Worm (Caenorhabditis elegans) whole organism, late embryonic: ENCODE results near the gene bed-2.

Experiments
- K09A11.1 ChIP-seq: sonication (generic microtip); optimal IDR thresholded peaks from 2 replicates; lab custom pipeline; 2017; ENCODE audit warnings: antibody characterized with exemption, mild to moderate bottlenecking, missing genetic modification characterization, missing compliant biosample characterization; ENCODE audit not compliant: insufficient read depth
- ceh-14 ChIP-seq: sonication (generic microtip); optimal IDR thresholded peaks from 2 replicates; lab custom pipeline; 2016; ENCODE audit warnings: missing genotype, missing genetic modification characterization, missing compliant biosample characterization
- ceh-18 ChIP-seq: sonication (generic microtip); optimal IDR thresholded peaks from 2 replicates; lab custom pipeline; 2016; ENCODE audit warnings: missing genetic modification characterization, missing compliant biosample characterization
- ceh-19 ChIP-seq: fragments of 200-800 bp; sonication (Bioruptor generic); optimal IDR thresholded peaks from 2 replicates; lab custom pipeline; 2018; ENCODE audit warnings: mild to moderate bottlenecking, missing genetic modification characterization, missing compliant biosample characterization
- ceh-2 ChIP-seq: sonication (generic microtip); optimal IDR thresholded peaks from 2 replicates; lab custom pipeline; 2016; ENCODE audit warnings: missing genotype, missing genetic modification characterization, missing compliant biosample characterization
- ceh-22 ChIP-seq: sonication (generic microtip); optimal IDR thresholded peaks from 2 replicates; lab custom pipeline; 2017; ENCODE audit warnings: missing biosample characterization, missing genetic modification characterization
- ceh-30 ChIP-seq: fragments of 150-350 bp; optimal IDR thresholded peaks from 2 replicates; lab custom pipeline; 2014; ENCODE audit warnings: missing biosample characterization, missing genetic modification characterization
- ceh-6 ChIP-seq: fragments of 200-800 bp; sonication (Bioruptor generic); optimal IDR thresholded peaks from 2 replicates; lab custom pipeline; 2018; ENCODE audit warnings: mild to moderate bottlenecking, missing genetic modification characterization, missing compliant biosample characterization
- ceh-9 ChIP-seq: sonication (generic microtip); optimal IDR thresholded peaks from 2 replicates; lab custom pipeline; 2016; ENCODE audit warnings: mild to moderate bottlenecking, missing genetic modification characterization, inconsistent platforms, missing compliant biosample characterization
- che-1 ChIP-seq: sonication (generic microtip); optimal IDR thresholded peaks from 2 replicates; lab custom pipeline; 2016; ENCODE audit warnings: mild to moderate bottlenecking, missing genetic modification characterization, missing compliant biosample characterization
- elt-2 ChIP-seq: sonication (generic microtip); optimal IDR thresholded peaks from 2 replicates; lab custom pipeline; 2016; ENCODE audit warnings: missing genetic modification reagents, missing genetic modification characterization, missing compliant biosample characterization
- elt-4 ChIP-seq: sonication (generic microtip); optimal IDR thresholded peaks from 2 replicates; lab custom pipeline; 2016; ENCODE audit warnings: missing genetic modification characterization, missing compliant biosample characterization
- ets-4 ChIP-seq: sonication (generic microtip); optimal IDR thresholded peaks from 2 replicates; lab custom pipeline; 2016; ENCODE audit warnings: missing genetic modification characterization, missing compliant biosample characterization
- gmeb-2 ChIP-seq: sonication (generic microtip); optimal IDR thresholded peaks from 2 replicates; lab custom pipeline; 2016; ENCODE audit warnings: missing genetic modification characterization, inconsistent platforms, missing compliant biosample characterization
- hlh-13 ChIP-seq: fragments of 200-800 bp; sonication (Bioruptor generic); optimal IDR thresholded peaks from 2 replicates; lab custom pipeline; 2018; ENCODE audit warnings: mild to moderate bottlenecking, missing genetic modification characterization, missing compliant biosample characterization
- hlh-15 ChIP-seq: sonication (generic microtip); optimal IDR thresholded peaks from 2 replicates; lab custom pipeline; 2016; ENCODE audit warnings: missing genetic modification characterization, missing compliant biosample characterization
- hlh-30 ChIP-seq: sonication (generic microtip); optimal IDR thresholded peaks from 2 replicates; lab custom pipeline; 2017; ENCODE audit warnings: antibody characterized with exemption, missing genetic modification characterization, missing compliant biosample characterization; ENCODE audit not compliant: insufficient read depth
- hlh-6 ChIP-seq: sonication (generic microtip); optimal IDR thresholded peaks from 2 replicates; lab custom pipeline; 2016; ENCODE audit warnings: missing genotype, missing genetic modification characterization, missing compliant biosample characterization
- hlh-8 ChIP-seq: sonication (generic microtip); optimal IDR thresholded peaks from 2 replicates; lab custom pipeline; 2016; ENCODE audit warnings: missing genotype, missing genetic modification characterization, missing compliant biosample characterization
- lin-11 ChIP-seq: fragments of 200-800 bp; sonication (Bioruptor generic); optimal IDR thresholded peaks from 2 replicates; lab custom pipeline; 2018; ENCODE audit warnings: mild to moderate bottlenecking, missing genetic modification characterization, missing compliant biosample characterization
- mec-3 ChIP-seq: sonication (generic microtip); optimal IDR thresholded peaks from 2 replicates; lab custom pipeline; 2016; ENCODE audit warnings: borderline replicate concordance, missing genetic modification characterization, missing compliant biosample characterization
- nfya-1 ChIP-seq: sonication (generic microtip); optimal IDR thresholded peaks from 2 replicates; lab custom pipeline; 2017; ENCODE audit warnings: missing genetic modification characterization, mild to moderate bottlenecking, missing compliant biosample characterization, antibody characterized with exemption, moderate library complexity
- npax-4 ChIP-seq: sonication (generic microtip); optimal IDR thresholded peaks from 2 replicates; lab custom pipeline; 2016; ENCODE audit warnings: missing genetic modification characterization, missing compliant biosample characterization
- odd-2 ChIP-seq: sonication (generic microtip); optimal IDR thresholded peaks from 2 replicates; lab custom pipeline; 2017; ENCODE audit warnings: antibody characterized with exemption, mild to moderate bottlenecking, missing genetic modification characterization, missing compliant biosample characterization
- pat-9 ChIP-seq: fragments of 200-800 bp; sonication (Bioruptor generic); optimal IDR thresholded peaks from 2 replicates; lab custom pipeline; 2018; ENCODE audit warnings: mild to moderate bottlenecking, missing genetic modification characterization, moderate library complexity, missing compliant biosample characterization
- pax-1 ChIP-seq: fragments of 150-350 bp; optimal IDR thresholded peaks from 2 replicates; lab custom pipeline; 2014; ENCODE audit warnings: missing biosample characterization, missing genetic modification characterization
- pha-2 ChIP-seq: sonication (generic microtip); optimal IDR thresholded peaks from 2 replicates; lab custom pipeline; 2017; ENCODE audit warnings: mild to moderate bottlenecking, missing genetic modification characterization, missing compliant biosample characterization
- ref-2 ChIP-seq: sonication (generic microtip); optimal IDR thresholded peaks from 2 replicates; lab custom pipeline; 2016; ENCODE audit warnings: missing genetic modification characterization, missing compliant biosample characterization
- rnt-1 ChIP-seq: sonication (generic microtip); optimal IDR thresholded peaks from 2 replicates; lab custom pipeline; 2016; ENCODE audit warnings: missing genetic modification characterization, missing compliant biosample characterization
- sdc-2 ChIP-seq: sonication (generic microtip); optimal IDR thresholded peaks from 2 replicates; lab custom pipeline; 2016; ENCODE audit warnings: missing genotype, missing genetic modification characterization, missing compliant biosample characterization
- sox-2 ChIP-seq: fragments of 200-800 bp; sonication (Bioruptor generic); IDR thresholded peaks from 2 replicates; pipeline ENCODE4 v1.3.6; 2022; ENCODE audit warnings: missing genetic modification reagents, missing genetic modification characterization, missing compliant biosample characterization
- tbx-7 ChIP-seq: sonication (generic microtip); optimal IDR thresholded peaks from 2 replicates; lab custom pipeline; 2016; ENCODE audit warnings: missing genotype, missing genetic modification characterization, missing compliant biosample characterization
- unc-86 ChIP-seq: sonication (generic microtip); optimal IDR thresholded peaks from 2 replicates; lab custom pipeline; 2016; ENCODE audit warnings: missing genetic modification characterization, missing compliant biosample characterization
- ztf-16 ChIP-seq: sonication (generic microtip); optimal IDR thresholded peaks from 2 replicates; lab custom pipeline; 2017; ENCODE audit warnings: missing genetic modification characterization, missing compliant biosample characterization

The bed-2 gene

ce11 chrIII:11470311-11470858 lies at the start of gene bed-2:
TSS of gene bed-2 (minus strand) at chrIII:11470808.
- TF ChIP-seq nfya-1 (tag; lab: Kevin White, UChicago) (peak; percentile 94), ceh-22 (no peak)

ce11 chrIII:11510826-11511225 lies 40.2 kb upstream of the bed-2 start:
- TF ChIP-seq npax-4 (tag; lab: Kevin White, UChicago) (no peak), pax-1 (tag; lab: Kevin White, UChicago) (no peak), gmeb-2 (tag; lab: Kevin White, UChicago) (no peak), ceh-18 (no peak), hlh-15 (no peak), ceh-6 (GFP tag; lab: Kevin White, UChicago) (no peak), ceh-22 (no peak), odd-2 (tag; lab: Kevin White, UChicago) (no peak), ztf-16 (no peak), hlh-6 (no peak), hlh-30 (tag; lab: Kevin White, UChicago) (no peak), hlh-8 (no peak), ref-2 (tag; lab: Kevin White, UChicago) (no peak), ceh-14 (no peak)

ce11 chrIII:11510120-11510519 lies 39.5 kb upstream of the bed-2 start:
- TF ChIP-seq hlh-13 (GFP tag; lab: Kevin White, UChicago) (no peak), ref-2 (tag; lab: Kevin White, UChicago) (no peak), mec-3 (tag; lab: Kevin White, UChicago) (no peak), unc-86 (tag; lab: Kevin White, UChicago) (no peak), pat-9 (no peak)

- TF ChIP-seq ceh-22 (no peak), odd-2 (tag; lab: Kevin White, UChicago) (no peak), gmeb-2 (tag; lab: Kevin White, UChicago) (no peak), ceh-19 (GFP tag; lab: Kevin White, UChicago) (no peak), ceh-14 (no peak), pha-2 (no peak), rnt-1 (tag; lab: Kevin White, UChicago) (no peak), elt-4 (tag; lab: Kevin White, UChicago) (no peak), lin-11 (tag; lab: Kevin White, UChicago) (no peak), ets-4 (tag; lab: Kevin White, UChicago) (no peak), ztf-16 (no peak), sox-2 (GFP tag; lab: Robert Waterston, UW) (no peak), ceh-2 (tag; lab: Kevin White, UChicago) (no peak), ref-2 (tag; lab: Kevin White, UChicago) (no peak), hlh-8 (no peak), elt-2 (tag; lab: Kevin White, UChicago) (no peak)
Measured at ce11 chrIII:11508816-11509215, 38.2 kb upstream of the bed-2 start, which contains the start of gene Y66D12A.19. TSS of gene Y66D12A.19 (plus strand) at chrIII:11509081.

ce11 chrIII:11505621-11506020 lies 35.0 kb upstream of the bed-2 start:
- TF ChIP-seq sdc-2 (tag; lab: Kevin White, UChicago) (no peak), ceh-9 (tag; lab: Kevin White, UChicago) (no peak), hlh-13 (GFP tag; lab: Kevin White, UChicago) (no peak), K09A11.1 (tag; lab: Kevin White, UChicago) (no peak), tbx-7 (tag; lab: Kevin White, UChicago) (no peak), che-1 (tag; lab: Kevin White, UChicago) (no peak), ceh-30 (no peak)
